Fruit fly (Drosophila melanogaster): Measurements from ENCODE around the gene CG43231.

DNA sequence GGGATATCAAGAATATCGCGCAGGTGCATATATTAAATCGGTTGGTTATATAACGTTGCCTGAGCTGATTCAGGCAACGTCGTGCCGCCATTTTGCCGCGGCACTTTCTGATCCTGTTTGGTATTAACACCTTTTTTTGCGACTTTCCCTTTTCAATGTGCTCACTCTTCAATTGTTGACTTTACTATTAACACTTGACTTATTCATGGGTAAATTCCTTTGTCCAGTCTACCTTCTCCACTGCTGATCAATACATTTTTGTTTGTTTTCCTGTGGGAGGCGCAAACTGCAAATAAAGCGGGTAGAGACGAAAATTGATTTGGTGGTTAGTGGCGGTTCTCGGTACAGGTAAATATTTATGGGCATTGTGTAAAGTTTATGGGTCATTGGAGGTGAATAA is 34.9 kb downstream of the CG43231 start:
- no peak for TF ChIP-seq CG32006 (GFP tag; optimal IDR thresholded peaks at IDR 0.05)
- no peak for TF ChIP-seq CG7368 (GFP tag; optimal IDR thresholded peaks at IDR 0.05)
- no peak for TF ChIP-seq CG31627 (GFP tag; optimal IDR thresholded peaks at IDR 0.05)
- no peak for TF ChIP-seq Eip75B (GFP tag; optimal IDR thresholded peaks at IDR 0.05)
